Fruit fly (Drosophila melanogaster) whole organism, embryonic: ENCODE measurements around the gene yin.

Source experiments
- Dfd ChIP-seq, 2 experiments: fragments of >200 bp; optimal IDR thresholded peaks; 2 replicates each; lab custom pipeline; 2017; ENCODE audit warnings: missing biosample characterization in 2 of 2, missing genetic modification characterization in 2 of 2
- Meics ChIP-seq: fragments of 200-800 bp; sonication (Bioruptor generic); optimal IDR thresholded peaks from 2 replicates; lab custom pipeline; 2017; ENCODE audit warnings: missing biosample characterization, mild to moderate bottlenecking, missing genetic modification characterization
- Nf-YB ChIP-seq: fragments of 200-800 bp; sonication (Bioruptor generic); optimal IDR thresholded peaks from 3 replicates; lab custom pipeline; 2019; ENCODE audit warnings: missing biosample characterization, mild to moderate bottlenecking, missing genetic modification characterization, moderate library complexity
- fd3F ChIP-seq: fragments of 200-800 bp; sonication (Bioruptor generic); optimal IDR thresholded peaks from 2 replicates; lab custom pipeline; 2018; ENCODE audit warnings: missing biosample characterization, mild to moderate bottlenecking, missing genetic modification characterization, moderate library complexity
- nau ChIP-seq: fragments of 200-800 bp; sonication (Bioruptor generic); optimal IDR thresholded peaks from 3 replicates; lab custom pipeline; 2017; ENCODE audit warnings: missing biosample characterization, mild to moderate bottlenecking, missing genetic modification characterization, missing genetic modification reagents
- prd ChIP-seq, 3 experiments: fragments of >200 bp in 2 of 3; fragments of 200-800 bp in 1 of 3; sonication (Bioruptor generic) in 1 of 3; optimal IDR thresholded peaks in 2 of 3; IDR thresholded peaks in 1 of 3; 2 replicates in 2 of 3; 3 replicates in 1 of 3; pipeline versions ENCODE4 v1.3.6 to Lab custom; 2017 to 2022; ENCODE audit warnings: missing biosample characterization in 1 of 3, missing genetic modification characterization in 1 of 3
- usp ChIP-seq: fragments of >200 bp; optimal IDR thresholded peaks from 2 replicates; lab custom pipeline; 2017; ENCODE audit warnings: missing biosample characterization, missing genetic modification characterization

- TF ChIP-seq fd3F (GFP tag; lab: Kevin White, UChicago) (no peak), prd (optimal IDR thresholded peaks at IDR 0.05; lab: Kevin White, UChicago) (no peak), prd (GFP tag; IDR thresholded peaks at IDR 0.05; lab: Robert Waterston, UW) (no peak), nau (GFP tag; lab: Kevin White, UChicago) (no peak), Dfd (GFP tag; optimal IDR thresholded peaks at IDR 0.05; lab: Kevin White, UChicago) (no peak), usp (GFP tag; lab: Kevin White, UChicago) (no peak), Meics (no peak), Nf-YB (GFP tag; lab: Kevin White, UChicago) (no peak)
These were observed 30.2 kb upstream of the yin start for dm6 chrX:3901926-3902325.
